Worm (Caenorhabditis elegans) whole organism, L4 larva: ENCODE results near the gene B0495.9.

Experiments
- D1046.2 ChIP-seq: fragments of 200-800 bp; sonication (Bioruptor generic); IDR thresholded peaks from 2 replicates; pipeline ENCODE4 v1.3.6; 2022; ENCODE audit warnings: missing genetic modification characterization, missing compliant biosample characterization
- F37D6.2 ChIP-seq: sonication (generic microtip); optimal IDR thresholded peaks from 2 replicates; lab custom pipeline; 2016; ENCODE audit warnings: mild to moderate bottlenecking, missing genetic modification characterization, missing compliant biosample characterization
- F44E2.7 ChIP-seq: fragments of 200-800 bp; sonication (Bioruptor generic); IDR thresholded peaks from 2 replicates; pipeline ENCODE4 v2.1.2; 2022; ENCODE audit warnings: missing genetic modification characterization, missing compliant biosample characterization
- T26A8.4 ChIP-seq: fragments of 200-800 bp; sonication (Bioruptor generic); IDR thresholded peaks from 2 replicates; pipeline ENCODE4 v1.3.6; 2022; ENCODE audit warnings: missing genetic modification characterization, missing compliant biosample characterization
- Y48G9A.11 ChIP-seq: fragments of 200-800 bp; sonication (Bioruptor generic); IDR thresholded peaks from 2 replicates; pipeline ENCODE4 v1.3.6; 2022; ENCODE audit warnings: missing genetic modification reagents, missing genetic modification characterization, missing compliant biosample characterization
- ZK546.5 ChIP-seq, 2 experiments: sonication (generic microtip); optimal IDR thresholded peaks; 2 replicates each; lab custom pipeline; 2017; ENCODE audit warnings: missing biosample characterization in 2 of 2, missing genetic modification characterization in 2 of 2
- aly-2 ChIP-seq: sonication (generic microtip); optimal IDR thresholded peaks from 2 replicates; lab custom pipeline; 2018; ENCODE audit warnings: missing biosample characterization, missing genetic modification characterization
- ama-1 ChIP-seq: fragments of 150-350 bp; optimal IDR thresholded peaks from 2 replicates; lab custom pipeline; 2014; ENCODE audit warnings: inconsistent platforms, mixed read lengths
- ceh-20 ChIP-seq: fragments of 200-800 bp; sonication (Bioruptor generic); IDR thresholded peaks from 2 replicates; pipeline ENCODE4 v1.3.6; 2022; ENCODE audit warnings: missing genetic modification reagents, missing genetic modification characterization, missing compliant biosample characterization
- ceh-32 ChIP-seq: sonication (generic microtip); optimal IDR thresholded peaks from 2 replicates; lab custom pipeline; 2016; ENCODE audit warnings: mild to moderate bottlenecking, missing genetic modification characterization, missing compliant biosample characterization; ENCODE audit not compliant: poor library complexity
- ceh-44 ChIP-seq: fragments of 200-800 bp; sonication (Bioruptor generic); IDR thresholded peaks from 2 replicates; pipeline ENCODE4 v1.3.6; 2022; ENCODE audit warnings: missing genetic modification reagents, missing genetic modification characterization, missing compliant biosample characterization
- ctbp-1 ChIP-seq: fragments of 200-800 bp; sonication (Bioruptor generic); IDR thresholded peaks from 2 replicates; pipeline ENCODE4 v1.3.6; 2022; ENCODE audit warnings: missing genetic modification reagents, missing genetic modification characterization, missing compliant biosample characterization
- daf-16 ChIP-seq, 3 experiments: sonication (generic microtip); optimal IDR thresholded peaks; 2 replicates each; lab custom pipeline; 2016 to 2017; ENCODE audit warnings: missing genetic modification characterization in 3 of 3, missing genetic modification reagents in 3 of 3, mild to moderate bottlenecking in 2 of 3, missing compliant biosample characterization in 2 of 3, missing biosample characterization in 1 of 3, moderate library complexity in 1 of 3
- dmd-6 ChIP-seq: fragments of 200-800 bp; sonication (Bioruptor generic); IDR thresholded peaks from 2 replicates; pipeline ENCODE4 v1.3.6; 2022; ENCODE audit warnings: missing genetic modification reagents, missing genetic modification characterization, missing compliant biosample characterization
- dmd-9 ChIP-seq: fragments of 200-800 bp; sonication (Bioruptor generic); IDR thresholded peaks from 2 replicates; pipeline ENCODE4 v1.3.6; 2022; ENCODE audit warnings: missing genetic modification reagents, missing genetic modification characterization, missing compliant biosample characterization
- dpl-1 ChIP-seq: fragments of 150-350 bp; optimal IDR thresholded peaks from 2 replicates; lab custom pipeline; 2014; ENCODE audit warnings: missing biosample characterization, missing genetic modification reagents, missing genetic modification characterization
- egl-27 ChIP-seq: sonication (generic microtip); optimal IDR thresholded peaks from 3 replicates; lab custom pipeline; 2017; ENCODE audit warnings: missing biosample characterization, missing genetic modification reagents, missing genetic modification characterization
- hmg-1.1 ChIP-seq: fragments of 200-800 bp; sonication (Bioruptor generic); IDR thresholded peaks from 2 replicates; pipeline ENCODE4 v1.3.6; 2022; ENCODE audit warnings: missing genetic modification reagents, missing genetic modification characterization, missing compliant biosample characterization
- lim-7 ChIP-seq: fragments of 200-800 bp; sonication (Bioruptor generic); IDR thresholded peaks from 2 replicates; pipeline ENCODE4 v1.3.6; 2022; ENCODE audit warnings: missing genetic modification characterization, missing compliant biosample characterization
- lin-39 ChIP-seq: fragments of 150-350 bp; optimal IDR thresholded peaks from 2 replicates; lab custom pipeline; 2014; ENCODE audit warnings: missing biosample characterization, missing genetic modification reagents, missing genetic modification characterization
- madf-9 ChIP-seq: fragments of 200-800 bp; sonication (Bioruptor generic); conservative IDR thresholded peaks from 2 replicates; pipeline ENCODE4 v1.3.6; 2022; ENCODE audit warnings: missing genetic modification reagents, missing genetic modification characterization, missing compliant biosample characterization
- mdl-1 ChIP-seq, 2 experiments: fragments of 150-350 bp in 1 of 2; sonication (generic microtip) in 1 of 2; optimal IDR thresholded peaks; 2 replicates each; lab custom pipeline; 2014 to 2017; ENCODE audit warnings: missing biosample characterization in 2 of 2, missing genetic modification characterization in 2 of 2
- mdt-29 ChIP-seq: fragments of 200-800 bp; sonication (Bioruptor generic); IDR thresholded peaks from 2 replicates; pipeline ENCODE4 v1.3.6; 2022; ENCODE audit warnings: missing genetic modification reagents, missing genetic modification characterization, missing compliant biosample characterization
- mep-1 ChIP-seq: fragments of 150-350 bp; sonication (generic microtip); optimal IDR thresholded peaks from 3 replicates; lab custom pipeline; 2014; ENCODE audit warnings: missing biosample characterization, missing genetic modification characterization
- nhr-28 ChIP-seq: fragments of 150-350 bp; optimal IDR thresholded peaks from 2 replicates; lab custom pipeline; 2014; ENCODE audit warnings: missing biosample characterization, missing genetic modification characterization
- nhr-48 ChIP-seq: sonication (generic microtip); optimal IDR thresholded peaks from 2 replicates; lab custom pipeline; 2016; ENCODE audit warnings: mild to moderate bottlenecking, missing genetic modification characterization, missing compliant biosample characterization
- nhr-76 ChIP-seq: fragments of 150-350 bp; optimal IDR thresholded peaks from 2 replicates; lab custom pipeline; 2014; ENCODE audit warnings: missing biosample characterization, missing genetic modification characterization
- php-3 ChIP-seq: fragments of 200-800 bp; sonication (Bioruptor generic); IDR thresholded peaks from 2 replicates; pipeline ENCODE4 v1.3.6; 2022; ENCODE audit warnings: missing genetic modification reagents, missing genetic modification characterization, missing compliant biosample characterization
- rbr-2 ChIP-seq: sonication (generic microtip); optimal IDR thresholded peaks from 2 replicates; lab custom pipeline; 2016; ENCODE audit warnings: missing genotype, missing genetic modification characterization, missing compliant biosample characterization
- saeg-2 ChIP-seq: fragments of 200-800 bp; sonication (Bioruptor generic); IDR thresholded peaks from 2 replicates; pipeline ENCODE4 v1.3.6; 2022; ENCODE audit warnings: missing genetic modification reagents, missing genetic modification characterization, missing compliant biosample characterization
- skn-1 ChIP-seq: fragments of 150-350 bp; optimal IDR thresholded peaks from 2 replicates; lab custom pipeline; 2014; ENCODE audit warnings: missing biosample characterization, missing genetic modification characterization
- snpc-1.2 ChIP-seq: fragments of 200-800 bp; sonication (Bioruptor generic); IDR thresholded peaks from 2 replicates; pipeline ENCODE4 v1.3.6; 2022; ENCODE audit warnings: missing genetic modification reagents, missing genetic modification characterization, missing compliant biosample characterization
- vab-7 ChIP-seq: fragments of 200-800 bp; sonication (Bioruptor generic); IDR thresholded peaks from 2 replicates; pipeline ENCODE4 v1.3.6; 2022; ENCODE audit warnings: missing genetic modification reagents, missing genetic modification characterization, missing compliant biosample characterization
- zfp-2 ChIP-seq: sonication (generic microtip); optimal IDR thresholded peaks from 2 replicates; lab custom pipeline; 2016; ENCODE audit warnings: mild to moderate bottlenecking, missing genetic modification characterization, missing compliant biosample characterization
- zip-2 ChIP-seq: fragments of 150-350 bp; optimal IDR thresholded peaks from 2 replicates; lab custom pipeline; 2014; ENCODE audit warnings: missing biosample characterization, missing genetic modification characterization
- ztf-11 ChIP-seq: fragments of 150-350 bp; optimal IDR thresholded peaks from 2 replicates; lab custom pipeline; 2014; ENCODE audit warnings: missing biosample characterization, missing genetic modification characterization

B0495.9 gene

DNA sequence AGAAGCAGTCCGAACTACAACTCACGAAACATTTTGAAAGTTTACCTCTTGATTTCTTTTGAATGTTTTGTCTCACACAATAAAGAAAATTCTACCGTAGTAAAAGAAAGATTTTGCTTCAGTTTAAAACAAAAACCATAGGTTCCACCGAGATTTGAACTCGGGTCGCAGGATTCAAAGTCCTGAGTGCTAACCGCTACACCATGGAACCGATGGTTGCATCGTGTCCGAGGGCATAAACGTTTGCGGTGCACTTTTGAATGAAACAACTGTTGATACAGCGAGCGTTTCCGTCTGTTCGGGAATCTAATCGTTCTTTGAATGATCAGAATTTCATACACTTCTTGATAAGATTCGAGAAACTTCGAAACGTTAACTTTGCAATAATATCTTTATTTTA, 48.3 kb upstream of the B0495.9 start (continued):
- peak; percentile 68 for TF ChIP-seq nhr-48
- TF ChIP-seq mdt-29 (GFP tag; lab: Robert Waterston, UW): peak; percentile 86
- peak; percentile 34 for TF ChIP-seq dpl-1 (GFP tag; lab: Kevin White, UChicago)
- no peak for TF ChIP-seq nhr-76
- TF ChIP-seq vab-7 (GFP tag; lab: Robert Waterston, UW): peak; percentile 31; the same call in 1 of the 2 replicates
- no peak for TF ChIP-seq aly-2 (tag; lab: Kevin White, UChicago)
- peak; percentile 75 for TF ChIP-seq T26A8.4
- no peak for TF ChIP-seq F37D6.2 (tag; lab: Kevin White, UChicago)
- peak; percentile 68 for TF ChIP-seq lim-7 (GFP tag; lab: Robert Waterston, UW)
- peak; percentile 59 for TF ChIP-seq zip-2
- TF ChIP-seq ceh-32 (tag; lab: Kevin White, UChicago): no peak
- 0 out of 2 replicates have a peak, but pooled peaks have one; percentile 67 for TF ChIP-seq D1046.2 (GFP tag; lab: Robert Waterston, UW)
- TF ChIP-seq daf-16 (GFP tag; optimal IDR thresholded peaks at IDR 0.05; lab: Kevin White, UChicago): peak; percentile 44 to 62
- TF ChIP-seq daf-16 (tag; optimal IDR thresholded peaks at IDR 0.05; lab: Kevin White, UChicago): peak; percentile 87
- no peak for TF ChIP-seq zfp-2 (tag; lab: Kevin White, UChicago)
- peak; percentile 57 for TF ChIP-seq hmg-1.1
- TF ChIP-seq ctbp-1 (GFP tag; lab: Robert Waterston, UW): peak; percentile 42; the same call in 1 of the 2 replicates
- no peak for TF ChIP-seq F44E2.7 (GFP tag; lab: Robert Waterston, UW)
- peak; percentile 76 for TF ChIP-seq dmd-6 (GFP tag; lab: Robert Waterston, UW)
- peak; percentile 34 for TF ChIP-seq rbr-2 (tag; lab: Kevin White, UChicago)
- TF ChIP-seq ama-1: no peak
- peak; percentile 70 for TF ChIP-seq nhr-28 (tag; lab: Kevin White, UChicago)
- no peak for TF ChIP-seq snpc-1.2
- no peak for TF ChIP-seq ceh-20 (GFP tag; lab: Robert Waterston, UW)
- TF ChIP-seq saeg-2 (GFP tag; lab: Robert Waterston, UW): no peak
- TF ChIP-seq ceh-44: no peak
- TF ChIP-seq madf-9 (GFP tag; lab: Robert Waterston, UW): peak; percentile 36; the same call in 1 of the 2 replicates
- TF ChIP-seq skn-1 (tag; lab: Kevin White, UChicago): no peak
- 0 out of 2 replicates have a peak, but pooled peaks have one; percentile 34 for TF ChIP-seq dmd-9 (GFP tag; lab: Robert Waterston, UW)
- peak; percentile 72 for TF ChIP-seq Y48G9A.11 (GFP tag; lab: Robert Waterston, UW)

DNA sequence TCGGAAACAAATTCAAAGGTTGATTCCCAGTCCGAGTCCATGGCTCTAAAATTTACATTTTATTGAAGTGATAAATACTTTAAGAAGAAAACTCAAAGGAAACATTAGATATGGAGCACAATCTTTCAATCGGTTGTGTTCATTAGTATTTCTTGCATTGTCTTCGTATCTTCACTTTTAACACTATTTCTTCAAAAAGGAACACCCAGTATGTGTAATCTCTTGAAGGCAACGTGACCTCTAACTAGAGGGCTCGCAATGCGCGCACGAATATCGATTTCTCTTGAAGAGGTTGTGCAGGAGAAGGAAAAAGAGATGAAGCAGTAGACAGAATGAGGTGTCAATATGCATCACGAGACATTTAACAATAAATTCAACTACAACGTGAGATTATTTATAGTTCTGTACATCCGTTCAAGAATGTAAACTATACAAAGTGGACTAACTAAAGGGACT, 46.6 kb upstream of the B0495.9 start, which contains the start of the genes B0228.6 and B0228.1:
Gene B0228.6 (minus strand): TSS at position 51 of the 456 bp plus-strand sequence.
Gene B0228.1 (plus strand): TSS at position 228 of the 456 bp plus-strand sequence.
- no peak for TF ChIP-seq ZK546.5 (tag; optimal IDR thresholded peaks at IDR 0.05; lab: Kevin White, UChicago)
- TF ChIP-seq php-3 (GFP tag; lab: Robert Waterston, UW): no peak
- peak in 1 of 2 experiments; percentile 6 for TF ChIP-seq mdl-1 (tag; optimal IDR thresholded peaks at IDR 0.05; lab: Kevin White, UChicago)
- no peak for TF ChIP-seq mep-1 (tag; lab: Kevin White, UChicago)
- 0 out of 2 replicates have a peak, but pooled peaks have one; percentile 24 for TF ChIP-seq ctbp-1 (GFP tag; lab: Robert Waterston, UW)
- no peak for TF ChIP-seq ceh-20 (GFP tag; lab: Robert Waterston, UW)
- no peak for TF ChIP-seq ztf-11 (tag; lab: Kevin White, UChicago)
- TF ChIP-seq, all 104 proteins: peak for 2

- no peak for TF ChIP-seq ztf-11 (tag; lab: Kevin White, UChicago)
- TF ChIP-seq lin-39 (tag; lab: Kevin White, UChicago): no peak
- no peak for TF ChIP-seq egl-27 (tag; lab: Kevin White, UChicago)
These were observed 45.0 kb upstream of the B0495.9 start, which contains the start of gene trx-1 for ce11 chrII:7753500-7753899. TSS of gene trx-1 (minus strand) at chrII:7753600.
